Fruit fly (Drosophila melanogaster) whole organism, prepupa: Measurements from ENCODE around the gene CG34462.

Experiments used
- CG11902 ChIP-seq: fragments of 200-800 bp; sonication (Bioruptor generic); optimal IDR thresholded peaks from 3 replicates; lab custom pipeline; 2016; ENCODE audit warnings: missing biosample characterization, missing genetic modification characterization
- CG3032 ChIP-seq: fragments of 200-800 bp; optimal IDR thresholded peaks from 2 replicates; lab custom pipeline; 2019; ENCODE audit warnings: missing biosample characterization, mild to moderate bottlenecking, missing genetic modification characterization, moderate library complexity
- CG6163 ChIP-seq: fragments of 200-800 bp; sonication (Bioruptor generic); IDR thresholded peaks from 3 replicates; pipeline ENCODE4 v1.3.6; 2022; ENCODE audit warnings: missing biosample characterization, missing genetic modification characterization
- CG6854 ChIP-seq: fragments of 200-800 bp; sonication (Bioruptor generic); optimal IDR thresholded peaks from 2 replicates; lab custom pipeline; 2017; ENCODE audit warnings: missing biosample characterization, mild to moderate bottlenecking, missing genetic modification characterization
- CG7368 ChIP-seq: fragments of 200-800 bp; sonication (Bioruptor generic); optimal IDR thresholded peaks from 3 replicates; lab custom pipeline; 2016; ENCODE audit warnings: missing biosample characterization, missing genetic modification characterization
- CG8119 ChIP-seq: fragments of 200-800 bp; sonication (Bioruptor generic); IDR thresholded peaks from 3 replicates; pipeline ENCODE4 v1.3.6; 2022; ENCODE audit warnings: missing biosample characterization, missing genetic modification characterization
- CG8319 ChIP-seq: fragments of 200-800 bp; sonication (Bioruptor generic); optimal IDR thresholded peaks from 3 replicates; lab custom pipeline; 2016; ENCODE audit warnings: missing biosample characterization, missing genetic modification characterization
- CG9139 ChIP-seq: fragments of 200-800 bp; sonication (Bioruptor generic); optimal IDR thresholded peaks from 3 replicates; lab custom pipeline; 2017; ENCODE audit warnings: missing biosample characterization, mild to moderate bottlenecking, missing genetic modification characterization
- Hr39 ChIP-seq: fragments of 200-800 bp; sonication (Bioruptor generic); optimal IDR thresholded peaks from 2 replicates; lab custom pipeline; 2016; ENCODE audit warnings: missing biosample characterization, missing genetic modification characterization
- fd85E ChIP-seq: fragments of 200-800 bp; sonication (Bioruptor generic); optimal IDR thresholded peaks from 3 replicates; lab custom pipeline; 2016; ENCODE audit warnings: missing biosample characterization, missing genetic modification characterization
- fkh ChIP-seq: fragments of 200-800 bp; sonication (Bioruptor generic); optimal IDR thresholded peaks from 3 replicates; lab custom pipeline; 2017; ENCODE audit warnings: missing biosample characterization, mild to moderate bottlenecking, missing genetic modification characterization, moderate library complexity
- topi ChIP-seq: fragments of 200-800 bp; sonication (Bioruptor generic); optimal IDR thresholded peaks from 3 replicates; lab custom pipeline; 2016; ENCODE audit warnings: missing biosample characterization, missing genetic modification characterization

- peak; percentile 20 for TF ChIP-seq Hr39
- no peak for TF ChIP-seq CG3032 (tag; lab: Kevin White, UChicago)
- no peak for TF ChIP-seq CG8319 (GFP tag; lab: Kevin White, UChicago)
- TF ChIP-seq CG9139 (GFP tag; lab: Kevin White, UChicago), result no peak
- TF ChIP-seq fd85E (GFP tag; lab: Kevin White, UChicago), result no peak
- TF ChIP-seq CG11902 (GFP tag; lab: Kevin White, UChicago), result no peak
- TF ChIP-seq CG6163 (GFP tag; lab: Robert Waterston, UW), result no peak
- no peak for TF ChIP-seq CG6854 (GFP tag; lab: Kevin White, UChicago)
- no peak for TF ChIP-seq CG8119 (GFP tag; lab: Robert Waterston, UW)
- peak; percentile 29 for TF ChIP-seq topi (GFP tag; lab: Kevin White, UChicago)
- TF ChIP-seq fkh (GFP tag; lab: Kevin White, UChicago), result no peak
- TF ChIP-seq CG7368 (GFP tag; lab: Kevin White, UChicago), result no peak
Observed at dm6 chr3L:8288396-8288795, 40.0 kb upstream of the CG34462 start.
